Fruit fly (Drosophila melanogaster) whole organism, embryonic: ENCODE data around the gene NdufA3.

ENCODE experiments used
- Ada2b ChIP-seq: fragments of 200-800 bp; sonication (Bioruptor generic); IDR thresholded peaks from 2 replicates; pipeline ENCODE4 v1.3.6; 2022; ENCODE audit warnings: missing biosample characterization, missing genetic modification characterization
- BtbVII ChIP-seq: fragments of 200-800 bp; sonication (Bioruptor generic); optimal IDR thresholded peaks from 3 replicates; lab custom pipeline; 2017; ENCODE audit warnings: missing biosample characterization, mild to moderate bottlenecking, missing genetic modification characterization
- Bteb2 ChIP-seq: fragments of 200-800 bp; sonication (Bioruptor generic); optimal IDR thresholded peaks from 2 replicates; lab custom pipeline; 2016; ENCODE audit warnings: missing biosample characterization, missing genetic modification characterization
- CG1024 ChIP-seq: fragments of 200-800 bp; sonication (Bioruptor generic); IDR thresholded peaks from 2 replicates; pipeline ENCODE4 v1.3.6; 2022; ENCODE audit warnings: missing biosample characterization, missing genetic modification characterization
- CG11247 ChIP-seq: fragments of 200-800 bp; sonication (Bioruptor generic); IDR thresholded peaks from 2 replicates; pipeline ENCODE4 v1.3.6; 2022; ENCODE audit warnings: missing biosample characterization, missing genetic modification characterization
- CG12391 ChIP-seq: fragments of 200-800 bp; sonication (Bioruptor generic); optimal IDR thresholded peaks from 3 replicates; lab custom pipeline; 2018; ENCODE audit warnings: missing biosample characterization, mild to moderate bottlenecking, missing genetic modification characterization, moderate library complexity
- CG13624 ChIP-seq: fragments of 200-800 bp; sonication (Bioruptor generic); optimal IDR thresholded peaks from 2 replicates; lab custom pipeline; 2016; ENCODE audit warnings: missing biosample characterization, missing genetic modification characterization
- CG1602 ChIP-seq: fragments of 200-800 bp; sonication (Bioruptor generic); optimal IDR thresholded peaks from 3 replicates; lab custom pipeline; 2016; ENCODE audit warnings: missing biosample characterization, missing genetic modification characterization
- CG17186 ChIP-seq: fragments of 200-800 bp; sonication (Bioruptor generic); optimal IDR thresholded peaks from 3 replicates; lab custom pipeline; 2017; ENCODE audit warnings: missing biosample characterization, missing genetic modification reagents, missing genetic modification characterization
- CG17568 ChIP-seq: fragments of 200-800 bp; sonication (Bioruptor generic); optimal IDR thresholded peaks from 2 replicates; lab custom pipeline; 2018; ENCODE audit warnings: missing biosample characterization, mild to moderate bottlenecking, missing genetic modification characterization, moderate library complexity
- CG17829 ChIP-seq: fragments of 200-800 bp; optimal IDR thresholded peaks from 2 replicates; lab custom pipeline; 2019; ENCODE audit warnings: missing biosample characterization, mild to moderate bottlenecking, missing genetic modification characterization, moderate library complexity
- CG17912 ChIP-seq: fragments of 200-800 bp; sonication (Bioruptor generic); optimal IDR thresholded peaks from 2 replicates; lab custom pipeline; 2018; ENCODE audit warnings: missing biosample characterization, mild to moderate bottlenecking, missing genetic modification characterization
- CG18011 ChIP-seq: fragments of 200-800 bp; sonication (Bioruptor generic); optimal IDR thresholded peaks from 2 replicates; lab custom pipeline; 2017; ENCODE audit warnings: missing biosample characterization, missing genetic modification characterization, mild to moderate bottlenecking, moderate library complexity, missing genotype
- CG2712 ChIP-seq: fragments of 200-800 bp; optimal IDR thresholded peaks from 3 replicates; lab custom pipeline; 2019; ENCODE audit warnings: missing biosample characterization, mild to moderate bottlenecking, missing genetic modification characterization, moderate library complexity
- CG30403 ChIP-seq: fragments of 200-800 bp; sonication (Bioruptor generic); optimal IDR thresholded peaks from 3 replicates; lab custom pipeline; 2016; ENCODE audit warnings: missing biosample characterization, missing genetic modification characterization
- CG32532 ChIP-seq: fragments of 200-800 bp; sonication (Bioruptor generic); IDR thresholded peaks from 2 replicates; pipeline ENCODE4 v1.3.6; 2022; ENCODE audit warnings: missing biosample characterization, missing genetic modification characterization
- CG33213 ChIP-seq: fragments of 200-800 bp; sonication (Bioruptor generic); optimal IDR thresholded peaks from 3 replicates; lab custom pipeline; 2016; ENCODE audit warnings: missing biosample characterization, missing genetic modification characterization
- CG4282 ChIP-seq: fragments of 200-800 bp; sonication (Bioruptor generic); optimal IDR thresholded peaks from 2 replicates; lab custom pipeline; 2016; ENCODE audit warnings: missing biosample characterization, missing genetic modification characterization
- CG6175 ChIP-seq: fragments of 200-800 bp; sonication (Bioruptor generic); IDR thresholded peaks from 3 replicates; pipeline ENCODE4 v1.3.6; 2022; ENCODE audit warnings: missing biosample characterization, missing genetic modification characterization
- CG6254 ChIP-seq: fragments of 200-800 bp; sonication (Bioruptor generic); optimal IDR thresholded peaks from 3 replicates; lab custom pipeline; 2017; ENCODE audit warnings: mild to moderate bottlenecking, missing biosample characterization, missing genetic modification reagents, missing genetic modification characterization
- CG7556 ChIP-seq: fragments of 200-800 bp; sonication (Bioruptor generic); optimal IDR thresholded peaks from 2 replicates; lab custom pipeline; 2017; ENCODE audit warnings: missing biosample characterization, mild to moderate bottlenecking, missing genetic modification characterization
- CG8388 ChIP-seq: fragments of 200-800 bp; sonication (Bioruptor generic); optimal IDR thresholded peaks from 2 replicates; lab custom pipeline; 2019; ENCODE audit warnings: missing biosample characterization, mild to moderate bottlenecking, missing genetic modification characterization, moderate library complexity
- CG9215 ChIP-seq: fragments of 200-800 bp; sonication (Bioruptor generic); IDR thresholded peaks from 2 replicates; pipeline ENCODE4 v1.3.6; 2022; ENCODE audit warnings: missing biosample characterization, missing genetic modification characterization
- CG9609 ChIP-seq: fragments of 200-800 bp; sonication (Bioruptor generic); optimal IDR thresholded peaks from 3 replicates; lab custom pipeline; 2016; ENCODE audit warnings: missing biosample characterization, missing genetic modification characterization
- CG9817 ChIP-seq: fragments of 200-800 bp; sonication (Bioruptor generic); optimal IDR thresholded peaks from 2 replicates; lab custom pipeline; 2018; ENCODE audit warnings: missing biosample characterization, mild to moderate bottlenecking, missing genetic modification characterization, moderate library complexity
- Doc2 ChIP-seq: fragments of 200-800 bp; sonication (Bioruptor generic); IDR thresholded peaks from 2 replicates; pipeline ENCODE4 v1.3.6; 2022; ENCODE audit warnings: missing biosample characterization, missing genetic modification characterization
- Doc3 ChIP-seq: fragments of 200-800 bp; sonication (Bioruptor generic); IDR thresholded peaks from 3 replicates; pipeline ENCODE4 v1.3.6; 2022; ENCODE audit warnings: missing biosample characterization, missing genetic modification characterization; ENCODE audit not compliant: partially characterized antibody
- Dp ChIP-seq: fragments of 200-800 bp; sonication (Bioruptor generic); optimal IDR thresholded peaks from 2 replicates; lab custom pipeline; 2018; ENCODE audit warnings: missing biosample characterization, mild to moderate bottlenecking, missing genetic modification characterization, moderate library complexity
- H2.0 ChIP-seq: fragments of 200-800 bp; sonication (Bioruptor generic); IDR thresholded peaks from 2 replicates; pipeline ENCODE4 v1.3.6; 2022; ENCODE audit warnings: missing biosample characterization, missing genetic modification characterization
- HHEX ChIP-seq: fragments of 200-800 bp; sonication (Bioruptor generic); optimal IDR thresholded peaks from 3 replicates; lab custom pipeline; 2017; ENCODE audit warnings: missing biosample characterization, mild to moderate bottlenecking, missing genetic modification characterization, missing genetic modification reagents
- HLH4C ChIP-seq: fragments of 200-800 bp; sonication (Bioruptor generic); IDR thresholded peaks from 3 replicates; pipeline ENCODE4 v1.3.6; 2022; ENCODE audit warnings: missing biosample characterization, missing genetic modification characterization; ENCODE audit not compliant: partially characterized antibody
- HmgD ChIP-seq: fragments of 200-800 bp; sonication (Bioruptor generic); optimal IDR thresholded peaks from 3 replicates; lab custom pipeline; 2016; ENCODE audit warnings: missing biosample characterization, missing genetic modification characterization
- Meics ChIP-seq: fragments of 200-800 bp; sonication (Bioruptor generic); optimal IDR thresholded peaks from 2 replicates; lab custom pipeline; 2017; ENCODE audit warnings: missing biosample characterization, mild to moderate bottlenecking, missing genetic modification characterization
- Myb ChIP-seq: fragments of 200-800 bp; sonication (Bioruptor generic); optimal IDR thresholded peaks from 2 replicates; lab custom pipeline; 2016; ENCODE audit warnings: missing biosample characterization, missing genetic modification characterization
- Nf-YC ChIP-seq: fragments of 200-800 bp; optimal IDR thresholded peaks from 3 replicates; lab custom pipeline; 2019; ENCODE audit warnings: missing biosample characterization, mild to moderate bottlenecking, missing genetic modification characterization, moderate library complexity
- Optix ChIP-seq: fragments of 200-800 bp; sonication (Bioruptor generic); IDR thresholded peaks from 3 replicates; pipeline ENCODE4 v1.3.6; 2022; ENCODE audit warnings: missing biosample characterization, missing genetic modification characterization
- Tbp ChIP-seq: fragments of >200 bp; optimal IDR thresholded peaks from 2 replicates; lab custom pipeline; 2018; ENCODE audit warnings: missing biosample characterization, missing genetic modification characterization
- Xbp1 ChIP-seq: fragments of 200-800 bp; sonication (Bioruptor generic); optimal IDR thresholded peaks from 3 replicates; lab custom pipeline; 2016; ENCODE audit warnings: missing biosample characterization, mild to moderate bottlenecking, missing genetic modification characterization
- chif ChIP-seq, 2 experiments: fragments of 200-800 bp; sonication (Bioruptor generic); optimal IDR thresholded peaks; 3 replicates each; lab custom pipeline; 2016; ENCODE audit warnings: missing biosample characterization in 2 of 2, missing genetic modification characterization in 2 of 2
- dm ChIP-seq: fragments of 200-800 bp; sonication (Bioruptor generic); optimal IDR thresholded peaks from 3 replicates; lab custom pipeline; 2016; ENCODE audit warnings: missing biosample characterization, missing genetic modification characterization
- dysf ChIP-seq: fragments of 200-800 bp; sonication (Bioruptor generic); IDR thresholded peaks from 3 replicates; pipeline ENCODE4 v1.3.6; 2022; ENCODE audit warnings: missing biosample characterization, missing genetic modification characterization
- kni ChIP-seq: fragments of 200-800 bp; sonication (Bioruptor generic); optimal IDR thresholded peaks from 3 replicates; lab custom pipeline; 2017; ENCODE audit warnings: mild to moderate bottlenecking, missing biosample characterization, missing genetic modification reagents, missing genetic modification characterization
- mirr ChIP-seq: fragments of 200-800 bp; sonication (Bioruptor generic); optimal IDR thresholded peaks from 3 replicates; lab custom pipeline; 2018; ENCODE audit warnings: missing biosample characterization, mild to moderate bottlenecking, missing genetic modification characterization
- phol ChIP-seq: fragments of 200-800 bp; sonication (Bioruptor generic); optimal IDR thresholded peaks from 3 replicates; lab custom pipeline; 2018; ENCODE audit warnings: missing biosample characterization, mild to moderate bottlenecking, missing genetic modification characterization, moderate library complexity
- sens-2 ChIP-seq: fragments of 200-800 bp; sonication (Bioruptor generic); IDR thresholded peaks from 2 replicates; pipeline ENCODE4 v1.3.6; 2022; ENCODE audit warnings: missing biosample characterization, missing genetic modification characterization
- slbo ChIP-seq: fragments of 200-800 bp; sonication (Bioruptor generic); IDR thresholded peaks from 2 replicates; pipeline ENCODE4 v1.3.6; 2022; ENCODE audit warnings: missing biosample characterization, missing genetic modification characterization
- sqz ChIP-seq: fragments of 200-800 bp; sonication (Bioruptor generic); optimal IDR thresholded peaks from 3 replicates; lab custom pipeline; 2018; ENCODE audit warnings: missing biosample characterization, mild to moderate bottlenecking, missing genetic modification characterization
- stc ChIP-seq: fragments of 200-800 bp; sonication (Bioruptor generic); IDR thresholded peaks from 2 replicates; pipeline ENCODE4 v1.3.6; 2022; ENCODE audit warnings: missing biosample characterization, missing genetic modification characterization
- tgo ChIP-seq: fragments of 200-800 bp; sonication (Bioruptor generic); IDR thresholded peaks from 3 replicates; pipeline ENCODE4 v1.3.6; 2022; ENCODE audit warnings: missing biosample characterization, missing genetic modification characterization
- zfh1 ChIP-seq: fragments of 200-800 bp; sonication (Bioruptor generic); IDR thresholded peaks from 3 replicates; pipeline ENCODE4 v1.3.6; 2022; ENCODE audit warnings: missing biosample characterization, missing genetic modification characterization

Gene NdufA3

DNA sequence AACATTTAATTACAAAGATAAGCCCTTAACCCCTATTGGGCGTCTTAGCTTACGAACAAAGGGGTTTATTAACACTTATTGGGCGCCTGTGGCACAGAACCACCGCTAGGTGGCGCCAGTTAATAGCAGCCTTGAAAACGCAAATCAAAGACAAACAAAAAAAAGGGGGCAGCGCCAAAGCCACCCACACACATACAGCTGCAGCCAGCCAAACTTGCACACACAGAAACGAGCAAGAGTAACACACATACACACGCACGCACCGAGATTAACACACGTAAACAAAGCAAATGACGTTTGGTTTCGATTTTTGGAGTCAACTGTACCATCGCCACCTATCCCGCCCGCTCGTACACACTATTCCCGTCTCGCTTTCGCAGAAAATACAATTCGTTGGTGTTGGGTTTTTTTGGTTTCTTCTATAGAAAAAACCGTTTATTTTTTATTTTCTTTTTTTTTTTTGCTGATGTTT, 7.7 kb downstream of the NdufA3 start (continued):
- peak; percentile 22; the same call in 1 of the 2 replicates for TF ChIP-seq CG1024
- 0 out of 2 replicates have a peak, but pooled peaks have one; percentile 11 for TF ChIP-seq stc (GFP tag; lab: Robert Waterston, UW)
- peak; percentile 31 for TF ChIP-seq BtbVII
- TF ChIP-seq Doc3 (GFP tag; lab: Robert Waterston, UW), result no peak
- TF ChIP-seq CG33213 (GFP tag; lab: Kevin White, UChicago), result no peak
- TF ChIP-seq CG30403 (GFP tag; lab: Kevin White, UChicago), result peak; percentile 28
- no peak for TF ChIP-seq CG1602 (GFP tag; lab: Kevin White, UChicago)
- peak; percentile 13 for TF ChIP-seq CG18011 (GFP tag; lab: Kevin White, UChicago)
- no peak for TF ChIP-seq Doc2 (GFP tag; lab: Robert Waterston, UW)
- 0 out of 3 replicates have a peak, but pooled peaks have one; percentile 38 for TF ChIP-seq CG6175 (GFP tag; lab: Robert Waterston, UW)
- TF ChIP-seq CG12391 (tag; lab: Kevin White, UChicago), result peak; percentile 31
- peak; percentile 27 for TF ChIP-seq CG4282 (GFP tag; lab: Kevin White, UChicago)
- peak; percentile 49; the same call in 1 of the 3 replicates for TF ChIP-seq zfh1 (GFP tag; lab: Robert Waterston, UW)
- no peak for TF ChIP-seq CG8388 (GFP tag; lab: Kevin White, UChicago)
- TF ChIP-seq CG32532, result peak; percentile 65; the same call in 1 of the 2 replicates
- TF ChIP-seq CG6254 (GFP tag; lab: Kevin White, UChicago), result no peak
- TF ChIP-seq phol (tag; lab: Kevin White, UChicago), result peak; percentile 9
- peak; percentile 76 for TF ChIP-seq kni
- 0 out of 3 replicates have a peak, but pooled peaks have one; percentile 46 for TF ChIP-seq Optix (GFP tag; lab: Robert Waterston, UW)
- peak; percentile 3 for TF ChIP-seq HHEX
- TF ChIP-seq Dp (GFP tag; lab: Kevin White, UChicago), result no peak
- 0 out of 3 replicates have a peak, but pooled peaks have one; percentile 15 for TF ChIP-seq tgo (GFP tag; lab: Robert Waterston, UW)
- TF ChIP-seq dysf (GFP tag; lab: Robert Waterston, UW), result peak; percentile 34; the same call in 1 of the 3 replicates
- TF ChIP-seq CG7556 (GFP tag; lab: Kevin White, UChicago), result peak; percentile 32
- TF ChIP-seq CG9817 (tag; lab: Kevin White, UChicago), result no peak
- TF ChIP-seq Nf-YC (tag; lab: Kevin White, UChicago), result peak; percentile 76
- TF ChIP-seq CG13624 (GFP tag; lab: Kevin White, UChicago), result peak; percentile 57
- peak; percentile 11; the same call in 1 of the 2 replicates for TF ChIP-seq CG11247 (GFP tag; lab: Robert Waterston, UW)
- TF ChIP-seq mirr (GFP tag; lab: Kevin White, UChicago), result peak; percentile 67
- 0 out of 2 replicates have a peak, but pooled peaks have one; percentile 30 for TF ChIP-seq sens-2 (GFP tag; lab: Robert Waterston, UW)
- TF ChIP-seq Bteb2 (GFP tag; lab: Kevin White, UChicago), result peak; percentile 17
- peak; percentile 49 for TF ChIP-seq Meics (GFP tag; lab: Kevin White, UChicago)
- TF ChIP-seq CG17568 (GFP tag; lab: Kevin White, UChicago), result no peak
- TF ChIP-seq CG9609 (GFP tag; lab: Kevin White, UChicago), result no peak
- TF ChIP-seq Tbp (GFP tag; lab: Kevin White, UChicago), result no peak
- peak; percentile 44 for TF ChIP-seq HmgD (GFP tag; lab: Kevin White, UChicago)
- peak; percentile 39 for TF ChIP-seq Xbp1 (GFP tag; lab: Kevin White, UChicago)
- TF ChIP-seq CG17186, result peak; percentile 33
- no peak for TF ChIP-seq Ada2b
- no peak for TF ChIP-seq CG17912 (GFP tag; lab: Kevin White, UChicago)
- TF ChIP-seq H2.0 (GFP tag; lab: Robert Waterston, UW), result no peak
- peak; percentile 12 for TF ChIP-seq dm (GFP tag; lab: Kevin White, UChicago)
- peak; percentile 83 for TF ChIP-seq sqz
- TF ChIP-seq Myb (GFP tag; lab: Kevin White, UChicago), result no peak
- TF ChIP-seq CG9215 (GFP tag; lab: Robert Waterston, UW), result no peak
- 0 out of 3 replicates have a peak, but pooled peaks have one; percentile 29 for TF ChIP-seq HLH4C (GFP tag; lab: Robert Waterston, UW)
- TF ChIP-seq slbo (GFP tag; lab: Robert Waterston, UW), result peak; percentile 44; the same call in 1 of the 2 replicates
- TF ChIP-seq chif (GFP tag; optimal IDR thresholded peaks at IDR 0.05; lab: Kevin White, UChicago), result peak in 1 of 2 experiments; percentile 13
- peak; percentile 16 for TF ChIP-seq CG17829 (tag; lab: Kevin White, UChicago)
- TF ChIP-seq CG2712, result peak; percentile 24
